Worm (Caenorhabditis elegans) whole organism, L1 larva: Measurements from ENCODE around the gene npr-6.

Experiments used
- C16A3.4 ChIP-seq: fragments of 150-350 bp; optimal IDR thresholded peaks from 2 replicates; lab custom pipeline; 2014; ENCODE audit warnings: missing biosample characterization, missing genetic modification characterization
- alr-1 ChIP-seq: fragments of 200-800 bp; sonication (Bioruptor generic); optimal IDR thresholded peaks from 2 replicates; lab custom pipeline; 2018; ENCODE audit warnings: borderline replicate concordance, mild to moderate bottlenecking, missing genetic modification characterization, missing compliant biosample characterization
- ceh-90 ChIP-seq: sonication (generic microtip); optimal IDR thresholded peaks from 2 replicates; lab custom pipeline; 2016; ENCODE audit warnings: missing genetic modification characterization, missing compliant biosample characterization
- egl-27 ChIP-seq, 2 experiments: fragments of 150-350 bp in 1 of 2; sonication (generic microtip); optimal IDR thresholded peaks; 3 replicates each; lab custom pipeline; 2017 to 2018; ENCODE audit warnings: missing biosample characterization in 2 of 2, missing genetic modification characterization in 2 of 2, missing genetic modification reagents in 2 of 2
- lin-39 ChIP-seq: fragments of 150-350 bp; optimal IDR thresholded peaks from 2 replicates; lab custom pipeline; 2014; ENCODE audit warnings: missing biosample characterization, missing genetic modification reagents, missing genetic modification characterization
- nhr-77 ChIP-seq: fragments of 150-350 bp; optimal IDR thresholded peaks from 2 replicates; lab custom pipeline; 2014; ENCODE audit warnings: missing biosample characterization, missing genetic modification characterization
- sptf-1 ChIP-seq: fragments of 150-350 bp; optimal IDR thresholded peaks from 2 replicates; lab custom pipeline; 2014; ENCODE audit warnings: missing biosample characterization, missing genetic modification characterization

DNA sequence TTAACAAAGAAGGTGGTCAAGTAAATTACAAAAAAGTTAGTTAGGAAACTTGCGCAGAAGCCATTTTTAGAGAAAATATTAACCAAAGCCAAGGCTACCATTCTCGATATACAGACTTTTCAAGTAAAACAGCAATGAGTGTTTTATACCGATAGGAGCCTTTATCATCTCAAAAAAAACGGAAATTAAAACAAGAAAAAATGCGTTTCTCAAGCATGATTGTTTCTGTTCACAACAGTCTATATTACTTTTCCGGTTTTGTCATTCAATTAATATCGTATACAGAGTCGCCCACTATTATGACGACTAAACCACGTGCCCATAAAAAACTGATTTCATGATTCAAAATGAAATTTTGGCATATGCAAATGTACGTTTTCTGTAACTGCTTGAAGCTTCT, 44.6 kb downstream of the npr-6 start, which contains the start of gene str-74:
- TF ChIP-seq alr-1 (tag; lab: Kevin White, UChicago) (no peak), egl-27 (tag; optimal IDR thresholded peaks at IDR 0.05; lab: Kevin White, UChicago) (no peak), C16A3.4 (tag; lab: Kevin White, UChicago) (no peak), ceh-90 (tag; lab: Kevin White, UChicago) (no peak), sptf-1 (tag; lab: Kevin White, UChicago) (no peak), lin-39 (tag; lab: Kevin White, UChicago) (no peak), nhr-77 (tag; lab: Kevin White, UChicago) (no peak)
